Worm (Caenorhabditis elegans): ENCODE results near the gene K09G1.2.

ce11 chrV:9630542-9630941 is 40.1 kb downstream of the K09G1.2 start:
- TF ChIP-seq ama-1 (optimal IDR thresholded peaks at IDR 0.05) (no peak), hmbx-1 (tag; optimal IDR thresholded peaks at IDR 0.05) (no peak), ceh-13 (GFP tag; optimal IDR thresholded peaks at IDR 0.05) (no peak), flt-1 (GFP tag; IDR thresholded peaks at IDR 0.05) (no peak), ceh-36 (tag; optimal IDR thresholded peaks at IDR 0.05) (no peak), tra-4 (tag; optimal IDR thresholded peaks at IDR 0.05) (no peak), sea-1 (GFP tag; conservative IDR thresholded peaks at IDR 0.05) (no peak), B0310.2 (tag; optimal IDR thresholded peaks at IDR 0.05) (no peak), ets-7 (tag; optimal IDR thresholded peaks at IDR 0.05) (no peak), F13C5.2 (tag; optimal IDR thresholded peaks at IDR 0.05) (no peak)

Measured in whole organism, early embryonic.